Worm (Caenorhabditis elegans): ENCODE data around the gene cutl-29.

cutl-29 gene

ce11 chrX:8238639-8239055, 32.2 kb downstream of the cutl-29 start (continued):
- TF ChIP-seq unc-62 (GFP tag; optimal IDR thresholded peaks at IDR 0.05 in 1 of 2) = peak in 1 of 2 experiments; percentile 77
- no peak for TF ChIP-seq unc-62 (tag; optimal IDR thresholded peaks at IDR 0.05)
- no peak for TF ChIP-seq egl-43 (GFP tag; IDR thresholded peaks at IDR 0.05)
- no peak for TF ChIP-seq ceh-82 (tag; optimal IDR thresholded peaks at IDR 0.05)
- no peak for TF ChIP-seq ZK546.5 (tag; optimal IDR thresholded peaks at IDR 0.05)
- peak; percentile 59 for TF ChIP-seq hlh-30 (tag; optimal IDR thresholded peaks at IDR 0.05; ENCODE audit: insufficient read depth)
- peak; percentile 67 for TF ChIP-seq dmd-6 (GFP tag; IDR thresholded peaks at IDR 0.05)
- peak; percentile 75 for TF ChIP-seq nhr-28 (tag; optimal IDR thresholded peaks at IDR 0.05)
- TF ChIP-seq php-3 (GFP tag; IDR thresholded peaks at IDR 0.05) = peak; percentile 80
- TF ChIP-seq mdl-1 (tag; optimal IDR thresholded peaks at IDR 0.05) = peak in 1 of 2 experiments; percentile 26
- no peak for TF ChIP-seq dpl-1 (GFP tag; optimal IDR thresholded peaks at IDR 0.05)
- TF ChIP-seq T26A8.4 (GFP tag; IDR thresholded peaks at IDR 0.05) = no peak
- TF ChIP-seq aha-1 (tag) = no peak
- TF ChIP-seq daf-19 (GFP tag; conservative IDR thresholded peaks at IDR 0.05) = no peak

ce11 chrX:8236515-8236914, 34.3 kb downstream of the cutl-29 start:
- no peak for TF ChIP-seq F44E2.7 (GFP tag; IDR thresholded peaks at IDR 0.05)
- TF ChIP-seq ces-1 (GFP tag; optimal IDR thresholded peaks at IDR 0.05) = no peak
- no peak for TF ChIP-seq mxl-3 (GFP tag; optimal IDR thresholded peaks at IDR 0.05)
- no peak for TF ChIP-seq R02D3.7 (tag; optimal IDR thresholded peaks at IDR 0.05)
- no peak for TF ChIP-seq daf-16 (GFP tag; optimal IDR thresholded peaks at IDR 0.05)
- peak; percentile 51 for TF ChIP-seq daf-16 (tag; optimal IDR thresholded peaks at IDR 0.05)
- TF ChIP-seq lir-3 (tag; optimal IDR thresholded peaks at IDR 0.05) = no peak
- TF ChIP-seq fkh-10 (GFP tag; optimal IDR thresholded peaks at IDR 0.05) = no peak
- no peak for TF ChIP-seq jun-1 (tag; optimal IDR thresholded peaks at IDR 0.05)
- TF ChIP-seq ceh-28 (tag; optimal IDR thresholded peaks at IDR 0.05) = no peak
- peak; percentile 31 for TF ChIP-seq hlh-30 (tag; optimal IDR thresholded peaks at IDR 0.05; ENCODE audit: insufficient read depth)
- no peak for TF ChIP-seq mdt-29 (GFP tag; IDR thresholded peaks at IDR 0.05)
- no peak for TF ChIP-seq T20F7.1 (GFP tag; optimal IDR thresholded peaks at IDR 0.05)
- TF ChIP-seq nhr-42 (GFP tag; IDR thresholded peaks at IDR 0.05) = no peak
- TF ChIP-seq nhr-41 (GFP tag; IDR thresholded peaks at IDR 0.05) = no peak
- no peak for TF ChIP-seq zag-1 (tag; optimal IDR thresholded peaks at IDR 0.05)
- no peak for TF ChIP-seq hmg-1.1 (GFP tag; IDR thresholded peaks at IDR 0.05)
- TF ChIP-seq saeg-2 (GFP tag; IDR thresholded peaks at IDR 0.05) = no peak
- TF ChIP-seq lin-15B (tag; optimal IDR thresholded peaks at IDR 0.05) = no peak
- TF ChIP-seq nhr-6 (tag; optimal IDR thresholded peaks at IDR 0.05) = peak; percentile 40
- TF ChIP-seq mxl-2 (GFP tag; conservative IDR thresholded peaks at IDR 0.05) = no peak
- no peak for TF ChIP-seq lsy-2 (tag; optimal IDR thresholded peaks at IDR 0.05)
- TF ChIP-seq daf-19 (GFP tag; conservative IDR thresholded peaks at IDR 0.05) = no peak
- no peak for TF ChIP-seq D1046.2 (GFP tag; IDR thresholded peaks at IDR 0.05)
- TF ChIP-seq nhr-48 (tag; optimal IDR thresholded peaks at IDR 0.05) = no peak
- TF ChIP-seq daf-8 (GFP tag; IDR thresholded peaks at IDR 0.05) = no peak
- TF ChIP-seq ztf-11 (tag; optimal IDR thresholded peaks at IDR 0.05) = no peak
- no peak for TF ChIP-seq fos-1 (tag; optimal IDR thresholded peaks at IDR 0.05)
- no peak for TF ChIP-seq tag-97 (GFP tag; IDR thresholded peaks at IDR 0.05)
- peak in 1 of 2 experiments; percentile 86 for TF ChIP-seq unc-62 (GFP tag; optimal IDR thresholded peaks at IDR 0.05 in 1 of 2)
- no peak for TF ChIP-seq unc-62 (tag; optimal IDR thresholded peaks at IDR 0.05)
- TF ChIP-seq F26F4.8 (GFP tag; conservative IDR thresholded peaks at IDR 0.05) = no peak
- TF ChIP-seq dpl-1 (GFP tag; optimal IDR thresholded peaks at IDR 0.05) = no peak
- no peak for TF ChIP-seq ceh-32 (tag; optimal IDR thresholded peaks at IDR 0.05; ENCODE audit: poor library complexity)
